Worm (Caenorhabditis elegans) whole organism, late embryonic: ENCODE results near the gene K03H1.12.

Experiments
- ceh-31 ChIP-seq: sonication (generic microtip); optimal IDR thresholded peaks from 2 replicates; lab custom pipeline; 2016; ENCODE audit warnings: missing genetic modification characterization, missing compliant biosample characterization
- hlh-6 ChIP-seq: sonication (generic microtip); optimal IDR thresholded peaks from 2 replicates; lab custom pipeline; 2016; ENCODE audit warnings: missing genotype, missing genetic modification characterization, missing compliant biosample characterization

DNA sequence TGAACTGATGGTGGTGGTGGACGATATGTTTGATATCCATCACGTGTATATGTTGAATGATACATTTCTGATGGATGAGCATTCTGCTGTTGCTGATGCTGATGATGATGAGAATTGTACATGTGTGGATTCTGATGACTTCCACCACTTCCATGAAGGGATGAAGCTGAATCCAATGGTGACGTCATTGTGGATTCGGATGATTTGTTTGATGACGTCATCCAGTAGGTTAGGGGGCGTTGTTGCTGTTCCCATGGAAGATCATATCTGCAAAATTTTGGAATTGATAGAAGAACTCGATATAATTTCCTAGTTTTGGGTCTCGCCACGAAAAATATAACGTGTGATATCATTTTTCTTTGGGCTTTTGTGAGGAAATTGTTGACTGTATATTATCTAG is 22.0 kb downstream of the K03H1.12 start:
- TF ChIP-seq ceh-31 (no peak), hlh-6 (tag; lab: Kevin White, UChicago) (no peak)
